Worm (Caenorhabditis elegans): ENCODE results near the gene F38H4.5.

The F38H4.5 gene

DNA sequence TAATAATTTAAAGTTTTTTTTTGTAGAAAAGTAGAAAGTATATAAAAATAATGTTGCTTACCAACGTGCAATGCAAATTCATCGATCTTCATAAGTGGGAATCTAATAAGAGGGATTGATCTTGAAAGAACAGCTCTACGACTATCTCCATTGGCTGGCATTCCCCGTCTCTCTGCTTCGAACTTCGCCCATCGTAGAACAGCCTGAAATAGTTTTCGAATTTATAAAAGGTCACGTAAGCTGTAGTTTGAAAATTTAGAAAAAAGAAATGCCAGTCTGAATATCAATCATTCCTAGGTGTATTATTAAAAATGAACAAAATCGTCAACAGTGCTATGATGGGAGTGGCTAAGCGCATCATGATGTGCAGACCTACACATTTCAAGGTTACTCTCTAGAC is at the start of gene F38H4.5:
Gene F38H4.5, plus strand, starts transcription at position 301 of the 400 bp plus-strand sequence.
- TF ChIP-seq Y116A8C.19 (tag; optimal IDR thresholded peaks at IDR 0.05; ENCODE audit: borderline replicate concordance), result no peak
- TF ChIP-seq ceh-88 (GFP tag; IDR thresholded peaks at IDR 0.05), result no peak
- no peak for TF ChIP-seq nhr-90 (tag; optimal IDR thresholded peaks at IDR 0.05; ENCODE audit: poor library complexity)
- no peak for TF ChIP-seq nhr-85 (tag)
- TF ChIP-seq ztf-11 (tag; optimal IDR thresholded peaks at IDR 0.05), result no peak
- no peak for TF ChIP-seq C04F5.9 (tag; optimal IDR thresholded peaks at IDR 0.05)
- TF ChIP-seq blmp-1 (tag; optimal IDR thresholded peaks at IDR 0.05), result no peak
- no peak for TF ChIP-seq nhr-76 (tag; optimal IDR thresholded peaks at IDR 0.05)
- no peak for TF ChIP-seq pag-3 (tag; optimal IDR thresholded peaks at IDR 0.05; ENCODE audit: borderline replicate concordance, insufficient read depth)
- TF ChIP-seq rnt-1 (tag; optimal IDR thresholded peaks at IDR 0.05), result no peak
- no peak for TF ChIP-seq dpl-1 (GFP tag; optimal IDR thresholded peaks at IDR 0.05)
- TF ChIP-seq nhr-84 (tag; optimal IDR thresholded peaks at IDR 0.05), result no peak
- no peak for TF ChIP-seq ceh-82 (tag; optimal IDR thresholded peaks at IDR 0.05)
- TF ChIP-seq mab-9 (GFP tag; IDR thresholded peaks at IDR 0.05), result no peak
- TF ChIP-seq isw-1 (GFP tag; IDR thresholded peaks at IDR 0.05), result no peak
- TF ChIP-seq hpl-2 (GFP tag; optimal IDR thresholded peaks at IDR 0.05), result no peak
- TF ChIP-seq zag-1 (tag; optimal IDR thresholded peaks at IDR 0.05), result no peak
- no peak for TF ChIP-seq aha-1 (tag; optimal IDR thresholded peaks at IDR 0.05)

DNA sequence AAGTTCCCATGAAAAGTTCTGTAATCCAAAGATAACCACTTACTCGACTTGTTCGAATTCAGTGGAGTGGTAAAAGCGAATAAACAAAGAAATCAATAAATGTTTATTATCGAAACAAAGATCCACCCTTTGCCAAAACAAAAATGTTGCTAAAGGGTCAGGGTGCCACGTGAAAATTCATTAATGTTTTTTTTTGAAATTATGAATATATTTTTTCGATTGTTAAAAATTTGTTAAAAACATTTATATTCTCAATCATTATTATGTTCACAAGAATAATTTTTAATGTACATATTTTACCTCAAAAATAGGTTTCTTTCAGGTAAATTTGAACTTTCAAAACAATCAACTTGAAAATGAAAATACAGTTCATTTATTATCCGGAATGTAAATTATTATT is 48.9 kb upstream of the F38H4.5 start, which contains the start of gene H01G02.4:
Gene H01G02.4, minus strand, starts transcription at position 101 of the 400 bp plus-strand sequence.
- TF ChIP-seq nhr-47 (tag; optimal IDR thresholded peaks at IDR 0.05) (no peak), zag-1 (tag; optimal IDR thresholded peaks at IDR 0.05) (no peak), nhr-19 (GFP tag; conservative IDR thresholded peaks at IDR 0.05) (no peak), nhr-84 (tag; optimal IDR thresholded peaks at IDR 0.05) (no peak), nhr-28 (tag; optimal IDR thresholded peaks at IDR 0.05) (no peak), blmp-1 (tag; optimal IDR thresholded peaks at IDR 0.05) (no peak), lin-15B (tag; optimal IDR thresholded peaks at IDR 0.05) (no peak), snu-23 (GFP tag; optimal IDR thresholded peaks at IDR 0.05) (no peak), mef-2 (tag; optimal IDR thresholded peaks at IDR 0.05) (no peak), C16A3.4 (tag; optimal IDR thresholded peaks at IDR 0.05) (no peak), ets-5 (GFP tag; IDR thresholded peaks at IDR 0.05) (no peak)

DNA sequence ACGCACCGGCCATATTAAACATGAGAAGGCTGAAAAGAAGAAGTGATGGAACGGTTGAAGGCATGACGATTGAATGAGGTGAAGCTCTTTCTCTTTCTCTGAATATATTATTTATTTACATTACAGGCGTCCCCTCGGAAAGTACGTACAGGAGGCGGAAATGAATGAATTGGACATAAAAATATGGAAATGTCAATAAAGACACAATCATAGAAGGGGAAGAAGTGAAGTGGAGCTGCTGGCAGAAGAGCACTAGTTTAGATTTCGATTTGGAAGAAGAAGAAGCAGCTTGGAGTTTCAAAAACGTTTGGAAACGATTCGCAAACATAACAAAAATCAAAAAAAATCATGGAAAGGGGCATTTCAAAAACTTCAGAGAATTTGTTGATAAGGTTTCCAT is 47.9 kb upstream of the F38H4.5 start, which contains the start of gene H01G02.1:
Gene H01G02.1, minus strand, starts transcription at position 101 of the 400 bp plus-strand sequence.
- TF ChIP-seq efl-3 (GFP tag; optimal IDR thresholded peaks at IDR 0.05) (no peak), alr-1 (tag; optimal IDR thresholded peaks at IDR 0.05; ENCODE audit: borderline replicate concordance) (no peak), irx-1 (tag; optimal IDR thresholded peaks at IDR 0.05) (no peak), egl-27 (tag; optimal IDR thresholded peaks at IDR 0.05) (no peak), elt-2 (tag; optimal IDR thresholded peaks at IDR 0.05) (no peak), C16A3.4 (tag; optimal IDR thresholded peaks at IDR 0.05) (no peak), ama-1 (optimal IDR thresholded peaks at IDR 0.05) (no peak)

DNA sequence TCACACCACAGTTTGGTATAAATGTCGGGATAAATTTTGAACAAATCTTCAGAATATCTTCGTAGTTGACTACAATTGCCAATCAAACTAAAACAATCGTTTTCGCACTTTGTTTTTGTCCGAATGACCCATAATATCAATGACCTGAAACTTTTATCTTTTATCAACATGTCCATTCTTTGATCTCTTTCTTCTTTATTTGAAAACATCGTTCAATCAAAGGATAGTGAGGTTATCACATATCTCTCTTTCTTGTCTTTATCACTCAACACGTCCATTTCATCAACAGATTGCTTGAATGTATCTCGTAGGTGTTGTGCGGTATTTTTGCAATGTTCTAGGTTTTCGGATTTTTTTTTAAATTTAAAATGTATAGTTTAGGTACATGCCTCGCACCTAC is 42.9 kb upstream of the F38H4.5 start:
- TF ChIP-seq lsy-2 (tag; optimal IDR thresholded peaks at IDR 0.05), result peak in 1 of 2 experiments; percentile 23
- no peak for TF ChIP-seq sox-4 (tag; optimal IDR thresholded peaks at IDR 0.05)
- TF ChIP-seq sptf-1 (tag; optimal IDR thresholded peaks at IDR 0.05), result no peak
- TF ChIP-seq pax-3 (tag; optimal IDR thresholded peaks at IDR 0.05), result no peak
- no peak for TF ChIP-seq unc-86 (tag; optimal IDR thresholded peaks at IDR 0.05)
- TF ChIP-seq egl-13 (tag; optimal IDR thresholded peaks at IDR 0.05), result no peak
- peak; percentile 62 for TF ChIP-seq nhr-85 (tag)
- TF ChIP-seq ets-5 (GFP tag; IDR thresholded peaks at IDR 0.05), result no peak
- TF ChIP-seq pag-3 (tag; optimal IDR thresholded peaks at IDR 0.05; ENCODE audit: borderline replicate concordance, insufficient read depth), result no peak
- no peak for TF ChIP-seq mdl-1 (tag; optimal IDR thresholded peaks at IDR 0.05)
- TF ChIP-seq pqm-1 (tag; optimal IDR thresholded peaks at IDR 0.05), result no peak
- TF ChIP-seq ceh-63 (GFP tag; optimal IDR thresholded peaks at IDR 0.05), result no peak
- TF ChIP-seq lin-14 (GFP tag; optimal IDR thresholded peaks at IDR 0.05), result peak; percentile 7
- no peak for TF ChIP-seq ztf-4 (tag; optimal IDR thresholded peaks at IDR 0.05)
- peak; percentile 49 for TF ChIP-seq nhr-20 (tag; optimal IDR thresholded peaks at IDR 0.05)
- no peak for TF ChIP-seq alr-1 (tag; optimal IDR thresholded peaks at IDR 0.05; ENCODE audit: borderline replicate concordance)
- TF ChIP-seq nhr-47 (tag; optimal IDR thresholded peaks at IDR 0.05), result no peak
- peak in 5 of 6 experiments; percentile 27 to 66 (median 53) for TF ChIP-seq elt-3 (tag; optimal IDR thresholded peaks at IDR 0.05)
- TF ChIP-seq nhr-84 (tag; optimal IDR thresholded peaks at IDR 0.05), result no peak
- TF ChIP-seq nhr-28 (tag; optimal IDR thresholded peaks at IDR 0.05), result no peak
- TF ChIP-seq hlh-4 (tag; optimal IDR thresholded peaks at IDR 0.05), result no peak
- TF ChIP-seq lin-39 (tag; optimal IDR thresholded peaks at IDR 0.05), result no peak
- TF ChIP-seq tlp-1 (tag; optimal IDR thresholded peaks at IDR 0.05), result no peak

Data from whole organism, L1 larva.